Worm (Caenorhabditis elegans) whole organism, mixed stage, embryonic: Measurements from ENCODE around the gene nas-25.

Experiments
- sptf-1 ChIP-seq: sonication (generic microtip); optimal IDR thresholded peaks from 2 replicates; lab custom pipeline; 2017; ENCODE audit warnings: mild to moderate bottlenecking, missing genetic modification characterization, moderate library complexity, missing compliant biosample characterization
- unc-62 ChIP-seq: fragments of 150-350 bp; optimal IDR thresholded peaks from 2 replicates; lab custom pipeline; 2014; ENCODE audit warnings: missing biosample characterization, missing genetic modification reagents, missing genetic modification characterization

ce11 chrII:8825769-8826168, at the start of gene nas-25:
- TF ChIP-seq unc-62 (GFP tag; lab: Kevin White, UChicago): no peak
- TF ChIP-seq sptf-1 (tag; lab: Kevin White, UChicago): no peak
